Worm (Caenorhabditis elegans) whole organism, L4 larva: ENCODE data around the gene K12H6.9.
A peak's percentile ranks its signal among the peaks of the same experiment; 100 is the strongest.

Experiments used
- D1046.2 ChIP-seq: fragments of 200-800 bp; sonication (Bioruptor generic); IDR thresholded peaks from 2 replicates; pipeline ENCODE4 v1.3.6; 2022; ENCODE audit warnings: missing genetic modification characterization, missing compliant biosample characterization
- F26F4.8 ChIP-seq: fragments of 200-800 bp; sonication (Bioruptor generic); conservative IDR thresholded peaks from 2 replicates; pipeline ENCODE4 v1.3.6; 2022; ENCODE audit warnings: missing genetic modification characterization, missing compliant biosample characterization
- F44E2.7 ChIP-seq: fragments of 200-800 bp; sonication (Bioruptor generic); IDR thresholded peaks from 2 replicates; pipeline ENCODE4 v2.1.2; 2022; ENCODE audit warnings: missing genetic modification characterization, missing compliant biosample characterization
- R02D3.7 ChIP-seq: fragments of 150-350 bp; sonication (generic microtip); optimal IDR thresholded peaks from 3 replicates; lab custom pipeline; 2014; ENCODE audit warnings: missing biosample characterization, missing genetic modification characterization
- Y105C5A.15 ChIP-seq: fragments of 200-800 bp; sonication (Bioruptor generic); IDR thresholded peaks from 2 replicates; pipeline ENCODE4 v1.3.6; 2022; ENCODE audit warnings: missing genetic modification characterization, missing compliant biosample characterization
- aha-1 ChIP-seq: fragments of 150-350 bp; peaks from one replicate; lab custom pipeline; 2014; ENCODE audit warnings: missing biosample characterization, missing genetic modification characterization
- ama-1 ChIP-seq: fragments of 150-350 bp; optimal IDR thresholded peaks from 2 replicates; lab custom pipeline; 2014; ENCODE audit warnings: inconsistent platforms, mixed read lengths
- arid-1 ChIP-seq: fragments of 200-800 bp; sonication (Bioruptor generic); conservative IDR thresholded peaks from 2 replicates; pipeline ENCODE4 v1.3.6; 2022; ENCODE audit warnings: missing genetic modification reagents, missing genetic modification characterization, missing compliant biosample characterization
- attf-4 ChIP-seq: sonication (generic microtip); optimal IDR thresholded peaks from 3 replicates; lab custom pipeline; 2017; ENCODE audit warnings: missing biosample characterization, missing genetic modification characterization
- ceh-28 ChIP-seq: fragments of 150-350 bp; optimal IDR thresholded peaks from 2 replicates; lab custom pipeline; 2014; ENCODE audit warnings: missing biosample characterization, missing genetic modification reagents, missing genetic modification characterization
- ceh-32 ChIP-seq: sonication (generic microtip); optimal IDR thresholded peaks from 2 replicates; lab custom pipeline; 2016; ENCODE audit warnings: mild to moderate bottlenecking, missing genetic modification characterization, missing compliant biosample characterization; ENCODE audit not compliant: poor library complexity
- ctbp-1 ChIP-seq: fragments of 200-800 bp; sonication (Bioruptor generic); IDR thresholded peaks from 2 replicates; pipeline ENCODE4 v1.3.6; 2022; ENCODE audit warnings: missing genetic modification reagents, missing genetic modification characterization, missing compliant biosample characterization
- daf-16 ChIP-seq, 3 experiments: sonication (generic microtip); optimal IDR thresholded peaks; 2 replicates each; lab custom pipeline; 2016 to 2017; ENCODE audit warnings: missing genetic modification characterization in 3 of 3, missing genetic modification reagents in 3 of 3, mild to moderate bottlenecking in 2 of 3, missing compliant biosample characterization in 2 of 3, missing biosample characterization in 1 of 3, moderate library complexity in 1 of 3
- daf-8 ChIP-seq: fragments of 200-800 bp; sonication (Bioruptor generic); IDR thresholded peaks from 2 replicates; pipeline ENCODE4 v1.3.6; 2022; ENCODE audit warnings: missing genetic modification characterization, missing compliant biosample characterization
- dmd-6 ChIP-seq: fragments of 200-800 bp; sonication (Bioruptor generic); IDR thresholded peaks from 2 replicates; pipeline ENCODE4 v1.3.6; 2022; ENCODE audit warnings: missing genetic modification reagents, missing genetic modification characterization, missing compliant biosample characterization
- dmd-8 ChIP-seq: fragments of 200-800 bp; sonication (Bioruptor generic); IDR thresholded peaks from 2 replicates; pipeline ENCODE4 v1.3.6; 2022; ENCODE audit warnings: missing genetic modification characterization, missing compliant biosample characterization
- dmd-9 ChIP-seq: fragments of 200-800 bp; sonication (Bioruptor generic); IDR thresholded peaks from 2 replicates; pipeline ENCODE4 v1.3.6; 2022; ENCODE audit warnings: missing genetic modification reagents, missing genetic modification characterization, missing compliant biosample characterization
- duxl-1 ChIP-seq: sonication (generic microtip); optimal IDR thresholded peaks from 2 replicates; lab custom pipeline; 2016; ENCODE audit warnings: mild to moderate bottlenecking, missing genetic modification characterization, moderate library complexity, missing compliant biosample characterization; ENCODE audit not compliant: poor library complexity
- dve-1 ChIP-seq: sonication (generic microtip); optimal IDR thresholded peaks from 2 replicates; lab custom pipeline; 2017; ENCODE audit warnings: antibody characterized with exemption, mild to moderate bottlenecking, missing genetic modification characterization, missing compliant biosample characterization; ENCODE audit not compliant: insufficient read depth
- fkh-10 ChIP-seq: fragments of 150-350 bp; optimal IDR thresholded peaks from 2 replicates; lab custom pipeline; 2014; ENCODE audit warnings: missing biosample characterization, missing genetic modification reagents, missing genetic modification characterization
- hlh-11 ChIP-seq: fragments of 200-800 bp; sonication (Bioruptor generic); optimal IDR thresholded peaks from 2 replicates; lab custom pipeline; 2018; ENCODE audit warnings: mild to moderate bottlenecking, missing genetic modification characterization, missing compliant biosample characterization
- hlh-30 ChIP-seq: sonication (generic microtip); optimal IDR thresholded peaks from 2 replicates; lab custom pipeline; 2017; ENCODE audit warnings: antibody characterized with exemption, mild to moderate bottlenecking, missing genetic modification characterization, missing compliant biosample characterization; ENCODE audit not compliant: insufficient read depth
- lim-7 ChIP-seq: fragments of 200-800 bp; sonication (Bioruptor generic); IDR thresholded peaks from 2 replicates; pipeline ENCODE4 v1.3.6; 2022; ENCODE audit warnings: missing genetic modification characterization, missing compliant biosample characterization
- lsy-2 ChIP-seq, 2 experiments: fragments of 150-350 bp in 1 of 2; sonication (generic microtip) in 1 of 2; optimal IDR thresholded peaks; 2 replicates each; lab custom pipeline; 2014 to 2017; ENCODE audit warnings: missing biosample characterization in 2 of 2, missing genetic modification characterization in 2 of 2
- madf-5 ChIP-seq, 2 experiments: fragments of 200-800 bp; sonication (Bioruptor generic); IDR thresholded peaks; 2 replicates each; pipeline ENCODE4 v1.3.6; 2022; ENCODE audit warnings: missing compliant biosample characterization in 2 of 2, missing genetic modification characterization in 2 of 2
- mdt-29 ChIP-seq: fragments of 200-800 bp; sonication (Bioruptor generic); IDR thresholded peaks from 2 replicates; pipeline ENCODE4 v1.3.6; 2022; ENCODE audit warnings: missing genetic modification reagents, missing genetic modification characterization, missing compliant biosample characterization
- nhr-111 ChIP-seq: fragments of 200-800 bp; sonication (Bioruptor generic); optimal IDR thresholded peaks from 2 replicates; lab custom pipeline; 2018; ENCODE audit warnings: mild to moderate bottlenecking, missing genetic modification characterization, missing compliant biosample characterization
- nhr-28 ChIP-seq: fragments of 150-350 bp; optimal IDR thresholded peaks from 2 replicates; lab custom pipeline; 2014; ENCODE audit warnings: missing biosample characterization, missing genetic modification characterization
- nhr-76 ChIP-seq: fragments of 150-350 bp; optimal IDR thresholded peaks from 2 replicates; lab custom pipeline; 2014; ENCODE audit warnings: missing biosample characterization, missing genetic modification characterization
- nhr-77 ChIP-seq: fragments of 150-350 bp; optimal IDR thresholded peaks from 2 replicates; lab custom pipeline; 2014; ENCODE audit warnings: missing biosample characterization, missing genetic modification characterization
- saeg-2 ChIP-seq: fragments of 200-800 bp; sonication (Bioruptor generic); IDR thresholded peaks from 2 replicates; pipeline ENCODE4 v1.3.6; 2022; ENCODE audit warnings: missing genetic modification reagents, missing genetic modification characterization, missing compliant biosample characterization
- sdz-12 ChIP-seq: fragments of 200-800 bp; sonication (Bioruptor generic); optimal IDR thresholded peaks from 2 replicates; lab custom pipeline; 2018; ENCODE audit warnings: mild to moderate bottlenecking, missing genetic modification characterization, missing compliant biosample characterization
- set-16 ChIP-seq: fragments of 200-800 bp; sonication (Bioruptor generic); IDR thresholded peaks from 2 replicates; pipeline ENCODE4 v1.3.6; 2022; ENCODE audit warnings: missing genetic modification reagents, missing genetic modification characterization, missing compliant biosample characterization
- snpc-1.2 ChIP-seq: fragments of 200-800 bp; sonication (Bioruptor generic); IDR thresholded peaks from 2 replicates; pipeline ENCODE4 v1.3.6; 2022; ENCODE audit warnings: missing genetic modification reagents, missing genetic modification characterization, missing compliant biosample characterization
- tag-97 ChIP-seq: fragments of 200-800 bp; sonication (Bioruptor generic); IDR thresholded peaks from 2 replicates; pipeline ENCODE4 v1.3.6; 2022; ENCODE audit warnings: missing genetic modification characterization, missing compliant biosample characterization
- tra-1 ChIP-seq: fragments of 200-800 bp; sonication (Bioruptor generic); IDR thresholded peaks from 2 replicates; pipeline ENCODE4 v1.3.6; 2022; ENCODE audit warnings: missing genetic modification reagents, missing genetic modification characterization, missing compliant biosample characterization
- unc-62 ChIP-seq, 3 experiments: fragments of 150-350 bp in 1 of 3; sonication (generic microtip); optimal IDR thresholded peaks in 2 of 3; peaks in 1 of 3; 1 replicate in 1 of 3; 2 replicates in 2 of 3; lab custom pipeline; 2014 to 2017; ENCODE audit warnings: missing biosample characterization in 3 of 3, missing genetic modification characterization in 3 of 3, missing genetic modification reagents in 3 of 3, missing genotype in 1 of 3
- zfp-2 ChIP-seq: sonication (generic microtip); optimal IDR thresholded peaks from 2 replicates; lab custom pipeline; 2016; ENCODE audit warnings: mild to moderate bottlenecking, missing genetic modification characterization, missing compliant biosample characterization
- zip-11 ChIP-seq: fragments of 200-800 bp; sonication (Bioruptor generic); IDR thresholded peaks from 2 replicates; pipeline ENCODE4 v1.3.6; 2022; ENCODE audit warnings: missing genetic modification characterization, missing compliant biosample characterization

Gene K12H6.9

DNA sequence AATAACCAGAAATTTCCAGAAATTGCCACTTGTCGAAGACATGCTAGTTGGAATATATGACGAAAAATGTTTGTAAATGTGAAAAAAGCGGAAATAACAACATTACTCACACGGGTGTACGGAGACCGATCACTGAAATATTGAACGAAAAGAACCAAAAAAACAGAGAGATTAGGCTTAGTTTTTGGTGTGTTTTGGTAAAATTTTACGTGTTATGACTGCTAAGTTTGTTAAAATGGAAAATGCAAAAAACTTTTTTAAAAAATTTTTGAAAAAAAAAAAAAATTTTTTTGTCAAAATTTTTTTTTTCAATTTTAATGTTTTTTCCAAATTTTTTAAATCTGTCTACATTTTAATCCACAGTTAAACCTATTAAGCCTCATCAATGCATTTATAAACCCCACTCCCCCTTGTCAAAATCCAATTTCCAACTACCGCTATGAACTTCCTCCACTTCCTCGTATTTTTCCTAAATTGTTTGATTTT, 1.7 kb upstream of the K12H6.9 start, which contains the start of the genes fut-4 and K12H6.10:
fut-4 (minus strand) TSS at position 101 of the 486 bp plus-strand sequence.
K12H6.10 (plus strand) TSS at position 436 of the 486 bp plus-strand sequence.
- TF ChIP-seq R02D3.7 (tag; lab: Kevin White, UChicago): no peak
- no peak for TF ChIP-seq madf-5 (GFP tag; IDR thresholded peaks at IDR 0.05; lab: Robert Waterston, UW)
- no peak for TF ChIP-seq attf-4
- no peak for TF ChIP-seq D1046.2

DNA sequence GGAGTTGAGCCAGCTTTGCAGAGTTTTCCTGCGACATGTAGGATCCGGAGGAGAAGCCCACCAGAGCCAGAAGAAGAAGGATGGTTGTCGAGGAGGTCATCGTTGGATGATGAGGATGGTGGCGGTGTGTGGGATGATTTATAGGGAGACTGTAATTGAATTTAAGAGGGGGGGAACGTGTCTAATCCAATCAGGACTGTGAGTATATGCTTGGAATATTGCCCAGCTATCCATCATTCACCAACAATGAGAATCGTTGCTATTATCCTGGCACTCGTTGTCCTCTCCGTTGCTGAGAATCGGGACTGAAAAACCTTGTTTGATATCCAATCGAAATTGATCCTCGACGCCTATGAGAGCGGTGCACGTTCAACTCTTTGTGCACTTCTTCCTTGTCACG, 1.9 kb downstream of the K12H6.9 start, which contains the start of gene K12H6.5:
K12H6.5 (minus strand) TSS at position 101 of the 400 bp plus-strand sequence.
- no peak for TF ChIP-seq aha-1 (tag; lab: Kevin White, UChicago)
- no peak for TF ChIP-seq mdt-29 (GFP tag; lab: Robert Waterston, UW)

- TF ChIP-seq set-16 (GFP tag; lab: Robert Waterston, UW) (peak; percentile 72), Y105C5A.15 (no peak), tag-97 (GFP tag; lab: Robert Waterston, UW) (no peak), sdz-12 (GFP tag; lab: Kevin White, UChicago) (peak; percentile 45), nhr-111 (no peak), duxl-1 (tag; lab: Kevin White, UChicago) (peak; percentile 21)
These were observed 3.7 kb downstream of the K12H6.9 start, which contains the start of gene K12H6.8 for ce11 chrII:2827859-2828403. K12H6.8 (plus strand) TSS chrII:2827896.

ce11 chrII:2829482-2829881, 5.3 kb downstream of the K12H6.9 start:
- no peak for TF ChIP-seq mdt-29 (GFP tag; lab: Robert Waterston, UW)
- TF ChIP-seq attf-4: no peak
- peak; percentile 26 for TF ChIP-seq aha-1 (tag; lab: Kevin White, UChicago)
- TF ChIP-seq unc-62 (GFP tag; optimal IDR thresholded peaks at IDR 0.05 in 1 of 2; lab: Kevin White, UChicago): peak in 1 of 2 experiments; percentile 92
- TF ChIP-seq unc-62 (tag; optimal IDR thresholded peaks at IDR 0.05; lab: Kevin White, UChicago): no peak
- no peak for TF ChIP-seq duxl-1 (tag; lab: Kevin White, UChicago)
- TF ChIP-seq F26F4.8 (GFP tag; lab: Robert Waterston, UW): no peak

- TF ChIP-seq ama-1 (no peak), ceh-32 (tag; lab: Kevin White, UChicago) (no peak), dmd-8 (GFP tag; lab: Robert Waterston, UW) (0 out of 2 replicates have a peak, but pooled peaks have one; percentile 21), arid-1 (GFP tag; lab: Robert Waterston, UW) (0 out of 2 replicates have a peak, but pooled peaks have one; percentile 19), tag-97 (GFP tag; lab: Robert Waterston, UW) (no peak), lim-7 (GFP tag; lab: Robert Waterston, UW) (peak; percentile 35; the same call in 1 of the 2 replicates), dmd-9 (GFP tag; lab: Robert Waterston, UW) (no peak), snpc-1.2 (peak; percentile 40; the same call in 1 of the 2 replicates), F44E2.7 (GFP tag; lab: Robert Waterston, UW) (0 out of 2 replicates have a peak, but pooled peaks have one; percentile 53), ctbp-1 (no peak), fkh-10 (no peak), zfp-2 (tag; lab: Kevin White, UChicago) (no peak), saeg-2 (no peak), dmd-6 (GFP tag; lab: Robert Waterston, UW) (no peak)
These were observed 5.9 kb downstream of the K12H6.9 start for ce11 chrII:2830144-2830543.

ce11 chrII:2831173-2831572, 7.0 kb downstream of the K12H6.9 start, which contains the start of gene K12H6.6:
K12H6.6 (minus strand) TSS chrII:2831233.
- TF ChIP-seq ceh-28 (tag; lab: Kevin White, UChicago) (no peak), lsy-2 (tag; optimal IDR thresholded peaks at IDR 0.05; lab: Kevin White, UChicago) (peak in 1 of 2 experiments; percentile 24), aha-1 (tag; lab: Kevin White, UChicago) (peak; percentile 65), nhr-76 (tag; lab: Kevin White, UChicago) (no peak), daf-8 (GFP tag; lab: Robert Waterston, UW) (no peak), nhr-28 (tag; lab: Kevin White, UChicago) (peak; percentile 17), nhr-77 (no peak), dmd-8 (GFP tag; lab: Robert Waterston, UW) (no peak), duxl-1 (tag; lab: Kevin White, UChicago) (no peak), daf-16 (GFP tag; optimal IDR thresholded peaks at IDR 0.05; lab: Kevin White, UChicago) (no peak), daf-16 (tag; optimal IDR thresholded peaks at IDR 0.05; lab: Kevin White, UChicago) (peak; percentile 2), hlh-11 (tag; lab: Kevin White, UChicago) (peak; percentile 29), dmd-6 (GFP tag; lab: Robert Waterston, UW) (0 out of 2 replicates have a peak, but pooled peaks have one; percentile 19), zip-11 (no peak), tra-1 (GFP tag; lab: Robert Waterston, UW) (no peak), ama-1 (no peak), dve-1 (peak; percentile 11), hlh-30 (tag; lab: Kevin White, UChicago) (peak; percentile 81)
- TF ChIP-seq, all 104 proteins: peak for 8
